Fruit fly (Drosophila melanogaster) Kc167 (cell line): Measurements from ENCODE around the gene Nna1.

Experiments used
- Myc ChIP-seq: fragments of >200 bp; optimal IDR thresholded peaks from 2 replicates; lab custom pipeline; 2017; ENCODE audit warnings: missing external identifiers
- Sin3A ChIP-seq: fragments of >200 bp; optimal IDR thresholded peaks from 2 replicates; lab custom pipeline; 2018; ENCODE audit warnings: missing external identifiers
- h ChIP-seq: fragments of >200 bp; optimal IDR thresholded peaks from 3 replicates; lab custom pipeline; 2018; ENCODE audit warnings: missing external identifiers
- insv ChIP-seq: fragments of >200 bp; optimal IDR thresholded peaks from 3 replicates; lab custom pipeline; 2018; ENCODE audit warnings: missing external identifiers
- psq ChIP-seq: fragments of >200 bp; optimal IDR thresholded peaks from 2 replicates; lab custom pipeline; 2017; ENCODE audit warnings: missing external identifiers
- ttk ChIP-seq: sonication (Bioruptor generic); optimal IDR thresholded peaks from 2 replicates; lab custom pipeline; 2017; ENCODE audit warnings: missing external identifiers

Nna1 gene

DNA sequence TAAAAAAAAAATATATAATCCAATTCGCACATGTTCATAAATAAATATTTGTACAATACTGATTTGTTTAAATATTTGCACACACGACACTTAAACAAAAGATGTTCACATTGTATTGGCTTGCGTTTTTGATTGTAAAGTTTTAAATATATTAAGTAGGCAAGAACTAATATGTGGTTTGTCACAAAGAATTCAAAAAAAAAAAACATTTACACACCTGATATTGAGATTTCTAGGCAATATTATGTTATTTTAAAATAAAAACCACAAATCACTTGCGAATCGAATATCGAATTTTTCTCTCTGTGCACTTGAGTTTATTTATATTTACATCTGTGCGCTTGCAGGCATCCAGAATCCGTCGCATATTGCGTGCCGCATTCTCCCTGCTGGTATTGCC is 12.5 kb upstream of the Nna1 start:
- TF ChIP-seq insv (lab: Kevin White, UChicago) (no peak), psq (lab: Kevin White, UChicago) (no peak), Sin3A (lab: Kevin White, UChicago) (no peak), ttk (lab: Kevin White, UChicago) (no peak), h (lab: Kevin White, UChicago) (no peak), Myc (lab: Kevin White, UChicago) (no peak)

DNA sequence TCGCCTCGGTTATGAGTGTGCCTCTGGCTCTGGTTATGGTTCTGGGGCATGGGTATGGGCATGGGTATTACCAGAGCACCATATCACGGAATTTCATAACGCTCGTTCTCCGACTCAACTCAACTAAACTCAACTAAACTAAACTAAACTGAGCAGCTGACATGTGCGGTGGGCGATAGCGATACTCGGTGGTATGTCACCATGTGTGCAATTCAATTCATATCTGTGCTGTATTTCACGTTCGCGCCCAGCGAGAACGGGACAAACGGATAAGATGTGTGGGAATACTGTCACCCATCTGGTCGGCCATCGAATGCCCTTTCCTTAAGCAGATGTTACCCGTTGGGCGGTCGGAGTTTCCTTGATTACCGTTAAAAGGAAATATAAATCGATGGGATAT is 11.8 kb upstream of the Nna1 start, which contains the start of gene CG12177:
CG12177 (minus strand) TSS at position 239 of the 400 bp plus-strand sequence.
- no peak for TF ChIP-seq Sin3A (lab: Kevin White, UChicago)
- no peak for TF ChIP-seq insv (lab: Kevin White, UChicago)
- TF ChIP-seq ttk (lab: Kevin White, UChicago): no peak
- no peak for TF ChIP-seq psq (lab: Kevin White, UChicago)
- no peak for TF ChIP-seq Myc (lab: Kevin White, UChicago)
- no peak for TF ChIP-seq h (lab: Kevin White, UChicago)

DNA sequence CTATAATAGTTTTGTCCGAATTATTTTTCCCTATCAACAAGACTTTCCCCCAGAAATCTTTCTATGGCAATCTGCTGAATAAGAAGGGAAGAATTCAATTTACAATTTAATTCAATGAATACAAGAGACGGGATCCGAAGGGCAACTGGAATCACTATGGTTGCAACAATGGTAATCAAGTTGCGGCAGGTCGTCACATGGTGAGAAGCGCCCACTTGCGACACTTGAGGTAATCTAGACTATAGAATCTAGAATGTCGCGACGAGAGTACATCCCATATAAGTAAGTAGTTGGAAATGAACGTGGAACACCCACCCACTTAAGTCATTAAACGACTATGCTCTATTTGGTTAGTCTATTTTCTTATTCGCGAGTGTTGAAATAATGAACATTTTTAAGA is 10.2 kb upstream of the Nna1 start:
- no peak for TF ChIP-seq insv (lab: Kevin White, UChicago)
- TF ChIP-seq Sin3A (lab: Kevin White, UChicago): no peak
- TF ChIP-seq psq (lab: Kevin White, UChicago): no peak
- no peak for TF ChIP-seq ttk (lab: Kevin White, UChicago)
- TF ChIP-seq h (lab: Kevin White, UChicago): no peak
- TF ChIP-seq Myc (lab: Kevin White, UChicago): no peak

DNA sequence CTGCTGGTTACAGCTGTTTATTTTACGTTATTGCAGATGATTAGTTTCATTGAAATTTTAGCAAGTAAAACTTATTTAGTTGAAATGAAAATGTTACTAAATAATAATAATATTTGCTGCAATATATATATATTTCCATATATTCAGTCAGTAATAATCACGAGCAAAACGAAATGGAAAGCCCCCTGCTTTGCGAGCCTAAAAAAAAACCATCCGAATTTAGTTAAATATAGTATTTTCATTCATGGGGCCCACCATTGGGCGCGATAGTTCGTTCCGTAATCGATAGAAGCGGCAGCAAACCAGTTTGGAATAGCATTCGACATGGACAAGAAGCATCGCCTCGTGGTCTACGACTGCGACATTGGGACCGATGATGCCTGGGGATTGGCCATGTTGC is 9.4 kb upstream of the Nna1 start, which contains the start of gene CG11158:
CG11158 (plus strand) TSS at position 301 of the 400 bp plus-strand sequence.
- no peak for TF ChIP-seq psq (lab: Kevin White, UChicago)
- no peak for TF ChIP-seq insv (lab: Kevin White, UChicago)
- TF ChIP-seq h (lab: Kevin White, UChicago): no peak
- no peak for TF ChIP-seq Myc (lab: Kevin White, UChicago)
- TF ChIP-seq ttk (lab: Kevin White, UChicago): no peak
- TF ChIP-seq Sin3A (lab: Kevin White, UChicago): no peak

DNA sequence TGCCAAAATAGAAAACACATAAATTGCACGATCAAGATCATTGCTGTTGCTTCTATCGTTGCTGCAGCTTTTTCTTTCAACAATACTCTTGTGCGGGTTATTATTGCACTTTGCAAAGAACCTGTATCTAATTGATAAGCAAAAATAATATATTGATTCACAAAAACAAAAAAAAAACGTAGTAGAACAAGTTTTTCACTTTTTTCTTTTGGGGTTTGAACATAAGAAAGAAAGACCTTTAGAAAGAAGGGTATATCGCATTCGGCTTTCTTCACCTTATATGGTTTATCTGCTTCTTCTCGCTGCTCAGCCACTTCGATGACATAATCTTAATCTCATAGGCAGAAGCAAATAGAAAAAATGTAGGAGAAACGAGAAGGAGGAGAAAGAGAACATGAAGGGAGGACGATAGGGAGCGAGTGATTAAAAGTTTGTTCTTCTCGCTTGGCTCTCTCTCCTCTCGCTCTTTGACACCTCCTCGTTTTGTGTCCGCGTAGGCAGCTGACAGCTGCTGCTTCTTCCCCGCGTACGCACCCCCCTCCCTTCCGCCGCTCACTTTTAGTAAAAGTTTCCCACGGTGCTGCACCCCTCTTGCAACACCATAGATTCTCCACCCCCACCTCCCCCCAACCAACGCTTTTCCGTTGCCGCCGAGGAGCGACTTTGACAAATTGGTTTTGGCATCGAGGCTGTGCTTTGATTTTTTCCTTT is 6.8 kb downstream of the Nna1 start:
- TF ChIP-seq psq (lab: Kevin White, UChicago): no peak
- TF ChIP-seq ttk (lab: Kevin White, UChicago): no peak
- no peak for TF ChIP-seq h (lab: Kevin White, UChicago)
- TF ChIP-seq Sin3A (lab: Kevin White, UChicago): no peak
- TF ChIP-seq Myc (lab: Kevin White, UChicago): no peak
- no peak for TF ChIP-seq insv (lab: Kevin White, UChicago)

DNA sequence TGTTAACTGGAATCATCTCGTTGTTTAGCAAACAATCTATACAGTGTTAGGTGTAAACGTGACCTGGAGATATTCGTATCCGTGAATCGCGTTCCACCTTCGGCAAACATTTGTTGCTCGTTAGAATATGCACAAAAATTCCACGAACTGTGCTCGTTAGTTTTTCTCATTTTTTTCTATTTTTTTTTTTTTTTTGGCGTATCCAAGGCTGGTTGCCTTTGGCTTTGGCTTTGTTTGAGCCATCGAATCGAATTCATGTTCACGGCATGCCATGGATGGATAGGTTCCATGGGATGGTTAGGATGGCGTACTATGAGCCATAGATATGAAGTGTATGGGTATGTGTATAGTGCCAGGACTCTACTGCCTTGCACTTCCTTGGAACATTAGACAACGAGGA is 7.6 kb downstream of the Nna1 start:
- no peak for TF ChIP-seq h (lab: Kevin White, UChicago)
- TF ChIP-seq ttk (lab: Kevin White, UChicago): no peak
- TF ChIP-seq insv (lab: Kevin White, UChicago): no peak
- no peak for TF ChIP-seq Sin3A (lab: Kevin White, UChicago)
- no peak for TF ChIP-seq psq (lab: Kevin White, UChicago)
- no peak for TF ChIP-seq Myc (lab: Kevin White, UChicago)

DNA sequence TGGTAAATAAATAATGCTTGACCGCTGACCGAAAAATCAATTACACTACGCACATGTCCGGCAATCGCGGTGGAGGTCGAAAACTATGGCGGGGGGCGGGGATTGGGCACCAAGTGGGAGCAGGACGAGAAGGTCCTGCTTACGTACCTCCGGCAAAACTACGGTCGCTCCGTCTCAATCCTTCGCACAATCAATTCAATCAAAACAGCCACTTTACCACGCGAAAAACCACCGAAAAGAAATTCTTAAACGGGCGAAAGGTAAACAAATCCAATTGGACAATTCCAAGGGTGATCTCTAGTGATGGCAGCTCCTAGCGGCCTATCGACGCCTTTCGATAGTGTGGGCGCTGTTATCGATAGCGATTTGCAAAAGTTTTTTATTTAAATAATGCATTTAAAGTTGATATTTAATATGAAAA is 25.9 kb downstream of the Nna1 start, which contains the start of gene Nadsyn:
Nadsyn (minus strand) TSS at position 304 of the 421 bp plus-strand sequence.
- TF ChIP-seq Myc (lab: Kevin White, UChicago) (no peak), insv (lab: Kevin White, UChicago) (no peak), h (lab: Kevin White, UChicago) (no peak), Sin3A (lab: Kevin White, UChicago) (no peak), ttk (lab: Kevin White, UChicago) (no peak), psq (lab: Kevin White, UChicago) (no peak)

DNA sequence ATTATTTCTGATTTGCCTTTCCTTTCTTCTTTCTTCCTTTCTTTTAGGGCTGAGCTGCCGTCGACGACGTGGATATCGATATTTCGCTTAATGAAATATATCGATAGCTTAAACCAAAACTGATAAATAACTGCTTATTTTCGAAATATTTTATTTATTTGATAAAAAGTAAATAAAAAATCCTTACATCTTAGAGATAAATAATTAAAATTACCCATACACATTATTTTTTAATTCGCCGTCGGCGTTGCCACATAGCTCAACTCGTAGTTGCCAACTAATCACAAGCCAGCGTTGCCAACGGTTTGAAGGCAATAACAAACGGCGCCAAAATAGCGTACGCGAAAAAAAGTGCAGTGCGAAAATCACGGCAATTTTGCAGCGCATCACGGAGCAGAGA is 29.8 kb downstream of the Nna1 start, which contains the start of the genes Mrgn1 and mus101:
Mrgn1 (minus strand) TSS at position 44 of the 400 bp plus-strand sequence.
mus101 (plus strand) TSS at position 313 of the 400 bp plus-strand sequence.
- no peak for TF ChIP-seq h (lab: Kevin White, UChicago)
- TF ChIP-seq Myc (lab: Kevin White, UChicago): no peak
- TF ChIP-seq psq (lab: Kevin White, UChicago): no peak
- no peak for TF ChIP-seq insv (lab: Kevin White, UChicago)

DNA sequence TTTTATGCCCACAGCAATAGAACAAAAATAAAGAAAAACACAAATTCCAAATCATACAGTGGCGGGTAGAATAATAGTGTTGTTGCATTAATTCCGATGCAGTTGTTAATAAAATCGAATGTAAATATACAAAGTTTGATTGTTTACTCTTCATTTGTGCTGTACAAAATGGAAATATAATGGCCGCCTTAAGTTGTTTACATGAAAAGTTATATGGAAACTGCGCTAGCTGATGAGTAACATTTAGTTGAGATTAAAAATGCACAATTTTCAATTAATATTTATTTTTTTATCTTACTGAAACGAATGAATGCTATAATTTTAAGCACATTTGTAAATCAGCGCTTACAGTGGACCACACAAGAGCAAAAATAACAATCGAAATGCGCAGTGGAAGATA is 42.8 kb downstream of the Nna1 start:
- TF ChIP-seq ttk (lab: Kevin White, UChicago) (no peak), insv (lab: Kevin White, UChicago) (no peak), Myc (lab: Kevin White, UChicago) (no peak), psq (lab: Kevin White, UChicago) (no peak), h (lab: Kevin White, UChicago) (no peak), Sin3A (lab: Kevin White, UChicago) (no peak)

DNA sequence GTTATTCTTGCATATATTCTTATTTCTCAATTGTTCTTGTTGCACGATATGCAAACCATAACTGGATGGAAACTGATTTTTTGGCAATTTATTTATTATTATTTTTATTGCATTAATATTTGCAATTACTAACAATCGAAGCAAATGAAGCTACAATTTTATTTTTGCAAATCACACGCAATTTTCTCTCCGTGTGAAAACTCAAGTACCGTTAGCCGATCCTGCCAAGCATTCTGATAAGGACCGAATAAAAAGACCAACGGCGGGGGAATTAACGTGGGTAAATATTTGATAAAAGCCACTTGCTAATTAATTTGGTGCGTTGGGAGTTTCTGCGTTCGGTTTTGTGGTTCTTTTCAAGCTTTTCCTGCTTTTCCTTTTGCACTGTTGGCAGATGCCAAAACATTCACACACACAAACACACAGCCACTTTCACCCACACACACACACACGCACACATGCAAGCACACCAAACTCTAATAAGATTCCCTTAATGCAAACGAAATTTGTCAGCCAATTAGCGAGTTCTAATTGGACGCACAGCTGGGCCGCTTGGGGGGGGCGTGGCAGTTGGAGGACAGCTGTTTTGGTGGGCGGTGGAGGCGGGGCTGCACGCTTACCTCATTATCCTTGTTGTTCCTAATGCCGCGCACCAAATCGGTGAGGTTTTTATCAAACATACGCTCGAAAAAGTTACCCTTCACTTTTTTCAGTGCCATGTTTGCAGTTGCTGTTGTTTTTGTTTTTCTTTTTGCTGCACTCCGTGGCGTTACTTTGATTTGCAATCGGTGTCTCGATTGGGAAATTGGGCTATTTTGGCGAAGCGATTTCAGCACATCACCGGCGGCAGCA is 43.5 kb downstream of the Nna1 start:
- no peak for TF ChIP-seq Sin3A (lab: Kevin White, UChicago)

DNA sequence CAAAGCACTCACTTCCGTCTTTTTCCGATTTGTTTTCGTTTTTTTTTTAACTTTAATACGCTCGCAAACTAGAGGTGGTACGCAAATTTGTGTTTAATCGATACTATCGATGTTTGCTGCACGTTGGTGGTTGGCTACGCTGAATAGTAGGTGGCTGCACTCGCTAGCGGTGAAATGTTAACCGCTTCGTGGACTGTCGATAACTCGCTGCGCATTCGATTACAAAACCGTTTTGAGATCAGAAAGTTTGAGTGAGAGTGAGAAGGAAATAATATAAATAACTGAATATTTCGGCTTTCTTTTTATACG is 44.0 kb downstream of the Nna1 start, which contains the start of gene g:
g (minus strand) TSS at position 105 of the 309 bp plus-strand sequence.
- TF ChIP-seq Myc (lab: Kevin White, UChicago) (no peak), Sin3A (lab: Kevin White, UChicago) (no peak), h (lab: Kevin White, UChicago) (no peak), insv (lab: Kevin White, UChicago) (no peak), psq (lab: Kevin White, UChicago) (no peak), ttk (lab: Kevin White, UChicago) (no peak)
